Fruit fly (Drosophila melanogaster) whole organism, embryonic: ENCODE results near the gene CecA1.

Experiments
- B-H2 ChIP-seq: fragments of 200-800 bp; sonication (Bioruptor generic); optimal IDR thresholded peaks from 2 replicates; lab custom pipeline; 2018; ENCODE audit warnings: missing biosample characterization, mild to moderate bottlenecking, missing genetic modification characterization
- CG13624 ChIP-seq: fragments of 200-800 bp; sonication (Bioruptor generic); optimal IDR thresholded peaks from 2 replicates; lab custom pipeline; 2016; ENCODE audit warnings: missing biosample characterization, missing genetic modification characterization
- CG13894 ChIP-seq: fragments of 200-800 bp; sonication (Bioruptor generic); optimal IDR thresholded peaks from 3 replicates; lab custom pipeline; 2018; ENCODE audit warnings: missing biosample characterization, mild to moderate bottlenecking, missing genetic modification characterization, moderate library complexity
- CG14050 ChIP-seq: fragments of 200-800 bp; sonication (Bioruptor generic); IDR thresholded peaks from 3 replicates; pipeline ENCODE4 v1.3.6; 2022; ENCODE audit warnings: missing biosample characterization, missing genetic modification characterization
- CG14965 ChIP-seq: fragments of 200-800 bp; sonication (Bioruptor generic); optimal IDR thresholded peaks from 2 replicates; lab custom pipeline; 2016; ENCODE audit warnings: missing biosample characterization, missing genetic modification characterization, borderline replicate concordance
- CG15514 ChIP-seq: fragments of 200-800 bp; sonication (Bioruptor generic); optimal IDR thresholded peaks from 3 replicates; lab custom pipeline; 2017; ENCODE audit warnings: missing biosample characterization, missing genetic modification characterization, mild to moderate bottlenecking, moderate library complexity, missing genetic modification reagents
- CG17568 ChIP-seq: fragments of 200-800 bp; sonication (Bioruptor generic); optimal IDR thresholded peaks from 2 replicates; lab custom pipeline; 2018; ENCODE audit warnings: missing biosample characterization, mild to moderate bottlenecking, missing genetic modification characterization, moderate library complexity
- CG1792 ChIP-seq: fragments of 200-800 bp; sonication (Bioruptor generic); optimal IDR thresholded peaks from 2 replicates; lab custom pipeline; 2016; ENCODE audit warnings: missing biosample characterization, missing genetic modification characterization
- CG18599 ChIP-seq: fragments of 200-800 bp; sonication (Bioruptor generic); optimal IDR thresholded peaks from 3 replicates; lab custom pipeline; 2017; ENCODE audit warnings: missing biosample characterization, missing genetic modification characterization, mild to moderate bottlenecking, moderate library complexity, missing genetic modification reagents
- CG2120 ChIP-seq: fragments of 200-800 bp; sonication (Bioruptor generic); optimal IDR thresholded peaks from 3 replicates; lab custom pipeline; 2016; ENCODE audit warnings: missing biosample characterization, missing genetic modification characterization
- CG2712 ChIP-seq: fragments of 200-800 bp; optimal IDR thresholded peaks from 3 replicates; lab custom pipeline; 2019; ENCODE audit warnings: missing biosample characterization, mild to moderate bottlenecking, missing genetic modification characterization, moderate library complexity
- CG31441 ChIP-seq: fragments of 200-800 bp; sonication (Bioruptor generic); IDR thresholded peaks from 2 replicates; pipeline ENCODE4 v1.3.6; 2022; ENCODE audit warnings: missing biosample characterization, missing genetic modification characterization
- CG3407 ChIP-seq: fragments of 200-800 bp; sonication (Bioruptor generic); optimal IDR thresholded peaks from 2 replicates; lab custom pipeline; 2018; ENCODE audit warnings: missing biosample characterization, mild to moderate bottlenecking, missing genetic modification characterization
- CG4617 ChIP-seq: fragments of 200-800 bp; sonication (Bioruptor generic); optimal IDR thresholded peaks from 3 replicates; lab custom pipeline; 2016; ENCODE audit warnings: missing biosample characterization, missing genetic modification characterization, borderline replicate concordance
- CG5245 ChIP-seq: fragments of 200-800 bp; sonication (Bioruptor generic); optimal IDR thresholded peaks from 3 replicates; lab custom pipeline; 2016; ENCODE audit warnings: missing biosample characterization, missing genetic modification characterization
- CG5953 ChIP-seq: fragments of 200-800 bp; sonication (Bioruptor generic); IDR thresholded peaks from 2 replicates; pipeline ENCODE4 v1.3.6; 2022; ENCODE audit warnings: missing biosample characterization, missing genetic modification characterization
- CG9797 ChIP-seq: fragments of 200-800 bp; sonication (Bioruptor generic); optimal IDR thresholded peaks from 3 replicates; lab custom pipeline; 2018; ENCODE audit warnings: missing biosample characterization, mild to moderate bottlenecking, missing genetic modification characterization
- CTCF ChIP-seq: fragments of 200-800 bp; sonication (Bioruptor generic); optimal IDR thresholded peaks from 2 replicates; lab custom pipeline; 2017; ENCODE audit warnings: missing biosample characterization, mild to moderate bottlenecking, missing genetic modification characterization, moderate library complexity
- CrebB ChIP-seq: fragments of 200-800 bp; sonication (Bioruptor generic); optimal IDR thresholded peaks from 3 replicates; lab custom pipeline; 2018; ENCODE audit warnings: missing biosample characterization, mild to moderate bottlenecking, missing genetic modification characterization
- Dad ChIP-seq: fragments of 200-800 bp; sonication (Bioruptor generic); optimal IDR thresholded peaks from 3 replicates; lab custom pipeline; 2016; ENCODE audit warnings: missing biosample characterization, missing genetic modification characterization
- Deaf1 ChIP-seq: fragments of 200-800 bp; optimal IDR thresholded peaks from 3 replicates; lab custom pipeline; 2019; ENCODE audit warnings: missing biosample characterization, mild to moderate bottlenecking, missing genetic modification characterization, moderate library complexity
- Doc3 ChIP-seq: fragments of 200-800 bp; sonication (Bioruptor generic); IDR thresholded peaks from 3 replicates; pipeline ENCODE4 v1.3.6; 2022; ENCODE audit warnings: missing biosample characterization, missing genetic modification characterization; ENCODE audit not compliant: partially characterized antibody
- E2f1 ChIP-seq: fragments of 200-800 bp; sonication (Bioruptor generic); IDR thresholded peaks from 2 replicates; pipeline ENCODE4 v1.3.6; 2022; ENCODE audit warnings: missing biosample characterization, missing genetic modification characterization
- Lim3 ChIP-seq: fragments of 200-800 bp; sonication (Bioruptor generic); IDR thresholded peaks from 2 replicates; pipeline ENCODE4 v1.3.6; 2022; ENCODE audit warnings: missing biosample characterization, missing genetic modification characterization
- NK7.1 ChIP-seq: fragments of 200-800 bp; sonication (Bioruptor generic); optimal IDR thresholded peaks from 3 replicates; lab custom pipeline; 2016; ENCODE audit warnings: missing biosample characterization, missing genetic modification characterization
- Spps ChIP-seq: fragments of 200-800 bp; sonication (Bioruptor generic); optimal IDR thresholded peaks from 2 replicates; lab custom pipeline; 2018; ENCODE audit warnings: missing biosample characterization, mild to moderate bottlenecking, missing genetic modification characterization
- Ssrp ChIP-seq: fragments of 200-800 bp; sonication (Bioruptor generic); optimal IDR thresholded peaks from 2 replicates; lab custom pipeline; 2018; ENCODE audit warnings: missing biosample characterization, mild to moderate bottlenecking, missing genetic modification characterization, moderate library complexity
- Xbp1 ChIP-seq: fragments of 200-800 bp; sonication (Bioruptor generic); optimal IDR thresholded peaks from 3 replicates; lab custom pipeline; 2016; ENCODE audit warnings: missing biosample characterization, mild to moderate bottlenecking, missing genetic modification characterization
- abd-A ChIP-seq: fragments of 200-800 bp; sonication (Bioruptor generic); optimal IDR thresholded peaks from 3 replicates; lab custom pipeline; 2019; ENCODE audit warnings: missing biosample characterization, mild to moderate bottlenecking, missing genetic modification characterization, moderate library complexity
- aop ChIP-seq: fragments of 200-800 bp; sonication (Bioruptor generic); IDR thresholded peaks from 2 replicates; pipeline ENCODE4 v1.3.6; 2022; ENCODE audit warnings: missing biosample characterization, missing genetic modification characterization
- ash1 ChIP-seq: fragments of 200-800 bp; sonication (Bioruptor generic); optimal IDR thresholded peaks from 2 replicates; lab custom pipeline; 2018; ENCODE audit warnings: missing biosample characterization, mild to moderate bottlenecking, missing genetic modification characterization
- bowl ChIP-seq: fragments of 200-800 bp; sonication (Bioruptor generic); IDR thresholded peaks from 2 replicates; pipeline ENCODE4 v1.3.6; 2022; ENCODE audit warnings: missing biosample characterization, missing genetic modification characterization
- cad ChIP-seq: fragments of >200 bp; optimal IDR thresholded peaks from 2 replicates; lab custom pipeline; 2017; ENCODE audit warnings: missing biosample characterization, missing genetic modification characterization
- dm ChIP-seq: fragments of 200-800 bp; sonication (Bioruptor generic); optimal IDR thresholded peaks from 3 replicates; lab custom pipeline; 2016; ENCODE audit warnings: missing biosample characterization, missing genetic modification characterization
- ems ChIP-seq: fragments of 200-800 bp; sonication (Bioruptor generic); optimal IDR thresholded peaks from 3 replicates; lab custom pipeline; 2016; ENCODE audit warnings: missing biosample characterization, missing genetic modification characterization
- ewg ChIP-seq: fragments of 200-800 bp; sonication (Bioruptor generic); optimal IDR thresholded peaks from 3 replicates; lab custom pipeline; 2017; ENCODE audit warnings: mild to moderate bottlenecking, missing biosample characterization, missing genetic modification reagents, missing genetic modification characterization
- fd3F ChIP-seq: fragments of 200-800 bp; sonication (Bioruptor generic); optimal IDR thresholded peaks from 2 replicates; lab custom pipeline; 2018; ENCODE audit warnings: missing biosample characterization, mild to moderate bottlenecking, missing genetic modification characterization, moderate library complexity
- fd64A ChIP-seq: fragments of 200-800 bp; sonication (Bioruptor generic); optimal IDR thresholded peaks from 3 replicates; lab custom pipeline; 2018; ENCODE audit warnings: missing biosample characterization, mild to moderate bottlenecking, missing genetic modification characterization
- gce ChIP-seq: fragments of 200-800 bp; sonication (Bioruptor generic); IDR thresholded peaks from 3 replicates; pipeline ENCODE4 v1.3.6; 2022; ENCODE audit warnings: missing biosample characterization, missing genetic modification characterization
- gcm ChIP-seq: fragments of 200-800 bp; sonication (Bioruptor generic); optimal IDR thresholded peaks from 2 replicates; lab custom pipeline; 2019; ENCODE audit warnings: missing biosample characterization, mild to moderate bottlenecking, missing genetic modification characterization, moderate library complexity
- kay ChIP-seq: fragments of 200-800 bp; sonication (Bioruptor generic); optimal IDR thresholded peaks from 2 replicates; lab custom pipeline; 2016; ENCODE audit warnings: missing biosample characterization, missing genetic modification characterization
- knrl ChIP-seq: fragments of 200-800 bp; sonication (Bioruptor generic); IDR thresholded peaks from 3 replicates; pipeline ENCODE4 v1.3.6; 2022; ENCODE audit warnings: missing biosample characterization, missing genetic modification characterization; ENCODE audit not compliant: partially characterized antibody
- nerfin-2 ChIP-seq: fragments of 200-800 bp; sonication (Bioruptor generic); IDR thresholded peaks from 2 replicates; pipeline ENCODE4 v1.3.6; 2022; ENCODE audit warnings: missing biosample characterization, missing genetic modification characterization; ENCODE audit not compliant: partially characterized antibody
- pan ChIP-seq, 4 experiments: fragments of >200 bp in 3 of 4; fragments of 200-800 bp in 1 of 4; sonication (Bioruptor generic) in 1 of 4; optimal IDR thresholded peaks in 3 of 4; IDR thresholded peaks in 1 of 4; 2 replicates each; pipeline versions ENCODE4 v1.3.6 to Lab custom; 2017 to 2022; ENCODE audit warnings: missing biosample characterization in 2 of 4, missing genetic modification characterization in 2 of 4, mixed read lengths in 1 of 4
- rib ChIP-seq: fragments of 200-800 bp; sonication (Bioruptor generic); IDR thresholded peaks from 2 replicates; pipeline ENCODE4 v1.3.6; 2022; ENCODE audit warnings: missing biosample characterization, missing genetic modification characterization
- row ChIP-seq: fragments of 200-800 bp; sonication (Bioruptor generic); IDR thresholded peaks from 3 replicates; pipeline ENCODE4 v1.3.6; 2022; ENCODE audit warnings: missing biosample characterization, missing genetic modification characterization
- sens-2 ChIP-seq: fragments of 200-800 bp; sonication (Bioruptor generic); IDR thresholded peaks from 2 replicates; pipeline ENCODE4 v1.3.6; 2022; ENCODE audit warnings: missing biosample characterization, missing genetic modification characterization
- sim ChIP-seq: fragments of 200-800 bp; sonication (Bioruptor generic); IDR thresholded peaks from 2 replicates; pipeline ENCODE4 v1.3.6; 2022; ENCODE audit warnings: missing biosample characterization, missing genetic modification characterization
- so ChIP-seq: fragments of 200-800 bp; sonication (Bioruptor generic); IDR thresholded peaks from 3 replicates; pipeline ENCODE4 v1.3.6; 2022; ENCODE audit warnings: missing biosample characterization, missing genetic modification characterization
- tna ChIP-seq: fragments of 200-800 bp; sonication (Bioruptor generic); IDR thresholded peaks from 2 replicates; pipeline ENCODE4 v1.3.6; 2022; ENCODE audit warnings: missing biosample characterization, missing genetic modification characterization; ENCODE audit not compliant: partially characterized antibody
- zf30C ChIP-seq: fragments of 200-800 bp; sonication (Bioruptor generic); optimal IDR thresholded peaks from 3 replicates; lab custom pipeline; 2018; ENCODE audit warnings: missing biosample characterization, mild to moderate bottlenecking, missing genetic modification characterization

The CecA1 gene

DNA sequence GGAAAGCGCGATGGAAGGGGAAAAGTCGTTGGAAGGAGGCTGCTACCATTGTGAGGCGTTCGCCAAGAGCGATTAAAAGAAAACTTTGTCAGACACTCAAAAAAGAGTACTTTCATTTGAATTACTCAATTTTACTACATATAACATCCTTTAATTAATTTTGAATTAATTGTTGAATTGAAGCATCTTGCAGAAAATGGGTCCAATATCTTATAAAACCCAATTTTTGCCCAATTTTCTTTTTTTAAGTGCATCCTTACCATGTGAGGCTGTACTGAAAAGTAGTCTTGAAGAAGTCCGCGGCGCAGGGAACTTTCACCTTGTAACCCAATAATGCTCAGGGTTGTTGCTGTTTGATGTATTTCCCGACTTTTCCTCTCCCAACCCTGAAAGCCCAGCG, 24.6 kb downstream of the CecA1 start (continued):
- TF ChIP-seq B-H2 (GFP tag; lab: Kevin White, UChicago) (no peak), Lim3 (0 out of 2 replicates have a peak, but pooled peaks have one; percentile 16), bowl (no peak), CG5953 (GFP tag; lab: Robert Waterston, UW) (no peak), sens-2 (no peak; the same call in 1 of the 2 replicates), abd-A (tag; lab: Kevin White, UChicago) (no peak), gcm (GFP tag; lab: Kevin White, UChicago) (peak; percentile 3), CG13894 (no peak), tna (GFP tag; lab: Robert Waterston, UW) (no peak), CG4617 (no peak), Spps (tag; lab: Kevin White, UChicago) (no peak), CG2120 (GFP tag; lab: Kevin White, UChicago) (peak; percentile 37), CG1792 (GFP tag; lab: Kevin White, UChicago) (no peak), pan (optimal IDR thresholded peaks at IDR 0.05; lab: Kevin White, UChicago) (no peak), pan (GFP tag; optimal IDR thresholded peaks at IDR 0.05 in 1 of 2, IDR thresholded peaks at IDR 0.05 in 1 of 2) (no peak), CG31441 (no peak), CG14050 (GFP tag; lab: Robert Waterston, UW) (no peak), zf30C (GFP tag; lab: Kevin White, UChicago) (no peak), cad (GFP tag; lab: Kevin White, UChicago) (no peak), CG14965 (no peak), CG18599 (GFP tag; lab: Kevin White, UChicago) (peak; percentile 60), Doc3 (GFP tag; lab: Robert Waterston, UW) (no peak), fd3F (GFP tag; lab: Kevin White, UChicago) (no peak), CG17568 (GFP tag; lab: Kevin White, UChicago) (no peak), rib (no peak), CG13624 (no peak), knrl (GFP tag; lab: Robert Waterston, UW) (no peak), row (GFP tag; lab: Robert Waterston, UW) (peak; percentile 73), Deaf1 (tag; lab: Kevin White, UChicago) (no peak), CG2712 (tag; lab: Kevin White, UChicago) (peak; percentile 40), dm (GFP tag; lab: Kevin White, UChicago) (no peak), CG5245 (GFP tag; lab: Kevin White, UChicago) (no peak), CTCF (GFP tag; lab: Kevin White, UChicago) (no peak), Ssrp (tag; lab: Kevin White, UChicago) (peak; percentile 37), nerfin-2 (GFP tag; lab: Robert Waterston, UW) (no peak), CG3407 (GFP tag; lab: Kevin White, UChicago) (no peak), so (GFP tag; lab: Robert Waterston, UW) (no peak), CrebB (tag; lab: Kevin White, UChicago) (no peak), gce (no peak), E2f1 (GFP tag; lab: Robert Waterston, UW) (0 out of 2 replicates have a peak, but pooled peaks have one; percentile 30), sim (GFP tag; lab: Robert Waterston, UW) (no peak), CG15514 (no peak), aop (no peak), Dad (GFP tag; lab: Kevin White, UChicago) (no peak), CG9797 (GFP tag; lab: Kevin White, UChicago) (no peak), fd64A (GFP tag; lab: Kevin White, UChicago) (no peak), kay (GFP tag; lab: Kevin White, UChicago) (no peak), ems (no peak), Xbp1 (GFP tag; lab: Kevin White, UChicago) (peak; percentile 21), NK7.1 (no peak), ash1 (no peak), ewg (GFP tag; lab: Kevin White, UChicago) (no peak)
